Fruit fly (Drosophila melanogaster) whole organism: ENCODE data around the gene CG32040.

Experiments
- EcR ChIP-seq, 2 experiments: fragments of >200 bp; optimal IDR thresholded peaks; 2 replicates each; lab custom pipeline; 2017; ENCODE audit warnings: missing biosample characterization in 2 of 2, missing genetic modification characterization in 2 of 2, missing genetic modification reagents in 2 of 2
- pan ChIP-seq: fragments of >200 bp; optimal IDR thresholded peaks from 2 replicates; lab custom pipeline; 2017

DNA sequence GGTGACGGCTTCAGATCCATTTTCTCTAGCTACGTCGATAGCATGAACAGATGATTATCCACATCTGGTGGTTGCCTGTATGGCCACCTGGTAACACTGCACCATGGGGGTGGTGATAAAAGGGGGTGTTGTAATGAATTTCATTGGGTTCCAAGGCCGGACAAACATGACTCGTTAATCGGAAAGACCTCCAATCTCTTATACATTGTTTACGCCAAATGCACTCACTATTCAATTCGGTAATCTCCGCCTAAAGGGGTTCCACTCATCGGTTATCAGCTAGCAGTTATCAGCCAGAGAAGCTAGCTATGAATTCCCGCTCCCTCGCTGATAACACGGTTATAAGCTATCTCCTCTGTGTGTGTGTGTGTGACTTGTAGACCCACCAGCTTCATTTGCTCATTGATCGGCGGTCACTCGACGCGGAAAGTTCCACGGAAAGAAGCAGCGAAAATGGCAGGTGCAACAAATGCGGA lies 6.4 kb downstream of the CG32040 start, which contains the start of gene Pdxk:
- no peak for TF ChIP-seq pan
- no peak for TF ChIP-seq EcR (GFP tag; optimal IDR thresholded peaks at IDR 0.05; lab: Kevin White, UChicago)
